Worm (Caenorhabditis elegans): ENCODE data around the gene pqn-92.
A peak's percentile ranks its signal among the peaks of the same experiment; 100 is the strongest.

Gene pqn-92

ce11 chrIII:12307475-12307874 lies at the start of gene pqn-92:
Gene pqn-92 (plus strand): TSS chrIII:12307781.
- TF ChIP-seq ztf-23 (GFP tag; IDR thresholded peaks at IDR 0.05) (no peak), T22C8.4 (GFP tag; IDR thresholded peaks at IDR 0.05) (no peak), ztf-29 (GFP tag; IDR thresholded peaks at IDR 0.05) (no peak), med-1 (GFP tag; optimal IDR thresholded peaks at IDR 0.05; ENCODE audit: insufficient read depth) (no peak), klf-2 (GFP tag; conservative IDR thresholded peaks at IDR 0.05) (no peak), ref-1 (GFP tag; conservative IDR thresholded peaks at IDR 0.05) (no peak)

DNA sequence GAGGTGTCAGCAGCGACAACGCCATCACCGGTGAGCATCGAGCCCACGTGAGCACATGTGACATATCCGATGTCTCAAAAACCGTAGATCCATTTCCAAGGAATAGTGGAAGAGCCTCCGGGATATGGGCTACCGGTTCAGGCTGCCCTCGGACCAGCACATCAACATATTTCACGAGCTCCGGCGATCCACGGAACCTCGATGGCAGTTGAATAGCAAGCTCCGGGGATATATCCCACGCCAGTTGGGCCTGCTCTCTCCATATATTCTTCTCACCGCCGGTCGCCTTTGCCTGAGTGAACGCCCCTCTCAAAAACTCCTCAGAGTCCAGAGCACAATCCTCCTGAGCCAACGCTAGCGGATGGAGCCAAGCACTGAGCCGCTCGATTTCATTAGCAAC lies 47.8 kb upstream of the pqn-92 start:
- no peak for TF ChIP-seq ztf-23 (GFP tag; IDR thresholded peaks at IDR 0.05)
- no peak for TF ChIP-seq cog-1 (tag; optimal IDR thresholded peaks at IDR 0.05)
- TF ChIP-seq klf-2 (GFP tag; conservative IDR thresholded peaks at IDR 0.05): no peak

DNA sequence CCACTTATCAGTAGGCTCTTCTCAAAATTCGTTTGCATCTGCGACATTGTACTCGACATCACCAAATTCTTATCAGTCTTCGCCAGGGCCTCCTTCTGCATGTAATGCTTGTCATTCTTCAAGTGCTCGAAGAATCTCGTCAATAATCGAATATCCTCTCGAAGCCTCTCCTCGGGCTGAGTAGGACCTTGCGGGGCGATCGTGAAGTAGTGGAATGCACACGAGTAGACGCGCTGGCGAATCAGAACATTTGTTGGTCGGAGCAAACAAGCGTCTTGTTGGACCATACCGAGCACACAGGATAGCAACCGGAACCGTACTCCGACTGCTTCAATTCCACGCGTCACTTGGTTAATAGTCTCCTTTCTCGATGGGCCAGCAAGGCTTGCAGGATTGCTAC lies 47.2 kb upstream of the pqn-92 start:
- TF ChIP-seq ztf-23 (GFP tag; IDR thresholded peaks at IDR 0.05) (no peak), T22C8.4 (GFP tag; IDR thresholded peaks at IDR 0.05) (no peak), med-1 (GFP tag; optimal IDR thresholded peaks at IDR 0.05; ENCODE audit: insufficient read depth) (no peak), tab-1 (GFP tag; IDR thresholded peaks at IDR 0.05) (no peak)

DNA sequence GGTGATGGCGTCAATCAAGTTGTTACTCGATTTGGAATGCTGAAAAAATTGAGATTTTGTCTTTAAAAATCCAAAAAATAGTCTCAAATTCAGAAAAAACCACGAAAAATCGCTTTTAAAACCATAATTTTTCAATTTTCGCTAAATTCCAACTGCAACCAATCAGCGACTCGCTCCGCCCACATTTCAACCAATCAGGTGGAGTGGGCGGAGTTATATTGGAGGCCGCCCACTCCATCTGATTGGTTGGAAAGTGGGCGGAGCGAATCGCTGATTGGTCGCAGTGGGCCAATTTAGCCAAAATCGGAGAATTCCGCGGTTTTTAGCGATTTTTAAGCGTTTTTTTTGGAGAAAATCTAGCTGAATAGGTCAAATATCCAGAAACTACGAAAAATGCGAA lies 37.8 kb upstream of the pqn-92 start:
- TF ChIP-seq tab-1 (GFP tag; IDR thresholded peaks at IDR 0.05): no peak
- TF ChIP-seq T22C8.4 (GFP tag; IDR thresholded peaks at IDR 0.05): no peak
- TF ChIP-seq cog-1 (tag; optimal IDR thresholded peaks at IDR 0.05): no peak
- TF ChIP-seq flt-1 (GFP tag; IDR thresholded peaks at IDR 0.05): no peak
- TF ChIP-seq klf-2 (GFP tag; conservative IDR thresholded peaks at IDR 0.05): no peak
- TF ChIP-seq ref-1 (GFP tag; conservative IDR thresholded peaks at IDR 0.05): no peak

ce11 chrIII:12270391-12270790 lies 37.2 kb upstream of the pqn-92 start:
- TF ChIP-seq ztf-23 (GFP tag; IDR thresholded peaks at IDR 0.05) (no peak), ref-1 (GFP tag; conservative IDR thresholded peaks at IDR 0.05) (no peak), klf-2 (GFP tag; conservative IDR thresholded peaks at IDR 0.05) (no peak), tab-1 (GFP tag; IDR thresholded peaks at IDR 0.05) (no peak), flt-1 (GFP tag; IDR thresholded peaks at IDR 0.05) (no peak), T22C8.4 (GFP tag; IDR thresholded peaks at IDR 0.05) (no peak), ztf-29 (GFP tag; IDR thresholded peaks at IDR 0.05) (no peak), cog-1 (tag; optimal IDR thresholded peaks at IDR 0.05) (no peak), med-1 (GFP tag; optimal IDR thresholded peaks at IDR 0.05; ENCODE audit: insufficient read depth) (no peak)

DNA sequence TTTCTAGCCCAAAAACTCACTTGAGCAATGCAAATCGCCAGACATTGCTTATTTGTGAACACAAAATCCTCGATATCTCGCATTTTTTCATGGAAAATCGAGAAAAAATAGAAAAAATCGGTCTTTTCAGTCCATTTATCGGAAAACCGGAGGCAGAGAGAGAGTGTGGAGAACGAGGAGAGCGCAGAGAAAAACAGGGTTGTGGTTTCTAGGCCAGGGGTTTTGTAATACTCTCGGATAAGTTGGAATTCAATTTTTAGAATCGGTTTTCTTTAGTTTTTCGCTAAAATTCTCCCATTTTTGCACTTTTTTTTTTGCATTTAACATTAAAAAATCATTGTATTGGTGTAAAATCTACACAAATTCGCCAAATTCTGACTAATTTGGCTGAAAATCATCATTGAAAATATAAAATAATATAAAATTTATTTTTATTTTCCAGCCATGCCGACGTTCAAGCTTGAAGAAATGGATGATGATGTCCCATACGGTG lies 33.9 kb upstream of the pqn-92 start, which contains the start of the genes Y75B8A.24 and Y75B8A.25:
Gene Y75B8A.24 (minus strand): TSS at position 155 of the 493 bp plus-strand sequence.
Gene Y75B8A.25 (plus strand): TSS at position 443 of the 493 bp plus-strand sequence.
- TF ChIP-seq ztf-23 (GFP tag; IDR thresholded peaks at IDR 0.05) (0 out of 2 replicates have a peak, but pooled peaks have one; percentile 57), flt-1 (GFP tag; IDR thresholded peaks at IDR 0.05) (0 out of 2 replicates have a peak, but pooled peaks have one; percentile 18), klf-2 (GFP tag; conservative IDR thresholded peaks at IDR 0.05) (no peak)

DNA sequence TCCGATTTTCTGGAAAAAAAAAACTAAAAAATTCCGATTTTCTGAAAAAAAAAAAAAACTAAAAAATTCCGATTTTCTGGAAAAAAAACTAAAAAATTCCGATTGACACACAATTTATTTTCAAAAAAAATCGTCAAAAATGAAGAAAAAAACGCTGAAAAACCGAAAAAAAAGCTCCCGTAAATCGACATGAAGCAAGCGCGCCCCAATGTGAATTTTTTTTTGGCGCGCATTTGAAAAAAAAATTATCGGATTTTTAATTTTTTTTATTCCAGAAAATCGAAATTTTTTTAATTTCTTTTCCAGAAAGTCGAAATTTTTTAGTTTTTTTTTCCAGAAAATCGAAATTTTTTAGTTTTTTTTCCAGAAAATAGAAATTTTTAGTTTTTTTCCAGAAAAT lies 28.8 kb upstream of the pqn-92 start:
- TF ChIP-seq ztf-29 (GFP tag; IDR thresholded peaks at IDR 0.05) (no peak), T22C8.4 (GFP tag; IDR thresholded peaks at IDR 0.05) (no peak), cog-1 (tag; optimal IDR thresholded peaks at IDR 0.05) (no peak), flt-1 (GFP tag; IDR thresholded peaks at IDR 0.05) (no peak), tab-1 (GFP tag; IDR thresholded peaks at IDR 0.05) (no peak), klf-2 (GFP tag; conservative IDR thresholded peaks at IDR 0.05) (no peak), ztf-23 (GFP tag; IDR thresholded peaks at IDR 0.05) (no peak), ref-1 (GFP tag; conservative IDR thresholded peaks at IDR 0.05) (no peak), med-1 (GFP tag; optimal IDR thresholded peaks at IDR 0.05; ENCODE audit: insufficient read depth) (no peak)

DNA sequence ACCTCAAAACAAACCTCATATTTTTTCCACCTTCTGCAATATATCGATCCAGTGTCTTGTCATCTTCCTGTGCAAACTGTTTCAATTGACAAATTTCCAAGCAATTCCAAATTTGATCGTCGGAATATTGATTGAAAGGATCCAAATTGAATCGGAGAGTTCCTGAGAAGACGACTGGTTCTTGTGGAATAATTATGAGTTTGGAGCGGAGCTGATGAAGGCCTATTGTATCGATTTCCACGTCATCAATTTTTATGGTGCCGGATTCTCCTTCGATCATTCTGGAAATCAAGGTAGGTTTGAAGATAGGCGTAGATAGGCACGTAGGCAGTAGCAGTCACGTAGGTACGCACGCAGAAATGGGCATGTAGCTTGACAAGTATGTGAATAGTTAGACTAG lies 23.4 kb upstream of the pqn-92 start:
- no peak for TF ChIP-seq flt-1 (GFP tag; IDR thresholded peaks at IDR 0.05)

DNA sequence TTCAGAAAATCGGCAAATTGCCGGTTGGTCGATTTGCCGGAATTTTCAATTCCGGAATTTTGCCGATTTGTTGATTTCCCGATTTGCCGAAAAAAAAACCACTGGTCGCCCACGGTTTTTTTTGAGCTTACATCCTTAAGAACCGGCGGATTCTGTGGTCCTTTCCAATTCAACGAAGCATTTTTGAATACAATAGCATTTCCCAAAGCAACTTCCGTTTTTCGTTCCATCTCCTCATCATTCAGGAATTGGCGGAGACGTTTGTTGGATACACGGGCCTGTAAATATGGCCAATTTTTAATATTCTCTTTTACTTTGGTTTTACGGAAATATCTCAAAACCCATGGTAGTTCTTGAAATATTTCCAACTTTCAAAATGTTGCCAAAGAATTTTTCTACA lies 15.1 kb upstream of the pqn-92 start:
- no peak for TF ChIP-seq ztf-23 (GFP tag; IDR thresholded peaks at IDR 0.05)
- no peak for TF ChIP-seq T22C8.4 (GFP tag; IDR thresholded peaks at IDR 0.05)
- no peak for TF ChIP-seq cog-1 (tag; optimal IDR thresholded peaks at IDR 0.05)
- TF ChIP-seq ref-1 (GFP tag; conservative IDR thresholded peaks at IDR 0.05): no peak
- no peak for TF ChIP-seq klf-2 (GFP tag; conservative IDR thresholded peaks at IDR 0.05)
- no peak for TF ChIP-seq flt-1 (GFP tag; IDR thresholded peaks at IDR 0.05)
- no peak for TF ChIP-seq ztf-29 (GFP tag; IDR thresholded peaks at IDR 0.05)

- no peak for TF ChIP-seq flt-1 (GFP tag; IDR thresholded peaks at IDR 0.05)
- no peak for TF ChIP-seq klf-2 (GFP tag; conservative IDR thresholded peaks at IDR 0.05)
- TF ChIP-seq ztf-23 (GFP tag; IDR thresholded peaks at IDR 0.05): no peak
- no peak for TF ChIP-seq ztf-29 (GFP tag; IDR thresholded peaks at IDR 0.05)
- TF ChIP-seq ref-1 (GFP tag; conservative IDR thresholded peaks at IDR 0.05): no peak
- TF ChIP-seq cog-1 (tag; optimal IDR thresholded peaks at IDR 0.05): no peak
- no peak for TF ChIP-seq T22C8.4 (GFP tag; IDR thresholded peaks at IDR 0.05)
- no peak for TF ChIP-seq tab-1 (GFP tag; IDR thresholded peaks at IDR 0.05)
- TF ChIP-seq med-1 (GFP tag; optimal IDR thresholded peaks at IDR 0.05; ENCODE audit: insufficient read depth): no peak
These were observed 10.3 kb upstream of the pqn-92 start for ce11 chrIII:12297303-12297702.

- no peak for TF ChIP-seq ztf-29 (GFP tag; IDR thresholded peaks at IDR 0.05)
- TF ChIP-seq klf-2 (GFP tag; conservative IDR thresholded peaks at IDR 0.05): no peak
- no peak for TF ChIP-seq med-1 (GFP tag; optimal IDR thresholded peaks at IDR 0.05; ENCODE audit: insufficient read depth)
- no peak for TF ChIP-seq ref-1 (GFP tag; conservative IDR thresholded peaks at IDR 0.05)
- no peak for TF ChIP-seq flt-1 (GFP tag; IDR thresholded peaks at IDR 0.05)
- TF ChIP-seq cog-1 (tag; optimal IDR thresholded peaks at IDR 0.05): no peak
- no peak for TF ChIP-seq ztf-23 (GFP tag; IDR thresholded peaks at IDR 0.05)
These were observed 8.3 kb upstream of the pqn-92 start for ce11 chrIII:12299259-12299658.

Data from whole organism, midembryonic.